Worm (Caenorhabditis elegans): ENCODE results near the gene srsx-11.

Gene srsx-11

ce11 chrV:4935096-4935495 is 43.9 kb downstream of the srsx-11 start:
- peak; percentile 60 for TF ChIP-seq elt-2 (tag; optimal IDR thresholded peaks at IDR 0.05)
- TF ChIP-seq swsn-7 (tag; optimal IDR thresholded peaks at IDR 0.05) = no peak
- TF ChIP-seq pqm-1 (tag; optimal IDR thresholded peaks at IDR 0.05) = peak; percentile 19

- no peak for TF ChIP-seq dpl-1 (GFP tag; optimal IDR thresholded peaks at IDR 0.05)
- no peak for TF ChIP-seq fkh-4 (tag; optimal IDR thresholded peaks at IDR 0.05; ENCODE audit: borderline replicate concordance)
- no peak for TF ChIP-seq pax-3 (tag; optimal IDR thresholded peaks at IDR 0.05)
- TF ChIP-seq fkh-10 (GFP tag; optimal IDR thresholded peaks at IDR 0.05) = no peak
- no peak for TF ChIP-seq fos-1 (tag; optimal IDR thresholded peaks at IDR 0.05)
- TF ChIP-seq ceh-88 (GFP tag; IDR thresholded peaks at IDR 0.05) = no peak
- TF ChIP-seq ceh-82 (tag; optimal IDR thresholded peaks at IDR 0.05) = no peak
- no peak for TF ChIP-seq hlh-17 (GFP tag; optimal IDR thresholded peaks at IDR 0.05; ENCODE audit: borderline replicate concordance)
- TF ChIP-seq ceh-8 (GFP tag; optimal IDR thresholded peaks at IDR 0.05) = no peak
- TF ChIP-seq Y116A8C.19 (tag; optimal IDR thresholded peaks at IDR 0.05; ENCODE audit: borderline replicate concordance) = no peak
- TF ChIP-seq unc-30 (tag; optimal IDR thresholded peaks at IDR 0.05) = no peak
- TF ChIP-seq lin-39 (tag; optimal IDR thresholded peaks at IDR 0.05) = no peak
- TF ChIP-seq hlh-4 (tag; optimal IDR thresholded peaks at IDR 0.05) = no peak
- no peak for TF ChIP-seq mef-2 (tag; optimal IDR thresholded peaks at IDR 0.05)
- TF ChIP-seq sup-37 (GFP tag; optimal IDR thresholded peaks at IDR 0.05) = no peak
- TF ChIP-seq aha-1 (tag; optimal IDR thresholded peaks at IDR 0.05) = no peak
These were observed 44.6 kb downstream of the srsx-11 start, which contains the start of gene catp-2 for ce11 chrV:4934406-4934805. Gene catp-2, plus strand, starts transcription at chrV:4934706.

ce11 chrV:4933268-4933667 is 45.7 kb downstream of the srsx-11 start:
- TF ChIP-seq C04F5.9 (tag; optimal IDR thresholded peaks at IDR 0.05) (no peak), nhr-71 (tag; optimal IDR thresholded peaks at IDR 0.05) (no peak), tbx-2 (tag; optimal IDR thresholded peaks at IDR 0.05) (no peak), ceh-8 (GFP tag; optimal IDR thresholded peaks at IDR 0.05) (no peak), hlh-4 (tag; optimal IDR thresholded peaks at IDR 0.05) (no peak), snu-23 (GFP tag; optimal IDR thresholded peaks at IDR 0.05) (no peak), sox-4 (tag; optimal IDR thresholded peaks at IDR 0.05) (no peak), nhr-12 (tag; optimal IDR thresholded peaks at IDR 0.05) (no peak), fkh-10 (GFP tag; optimal IDR thresholded peaks at IDR 0.05) (no peak), aly-2 (tag; optimal IDR thresholded peaks at IDR 0.05) (no peak), nhr-76 (tag; optimal IDR thresholded peaks at IDR 0.05) (no peak), C16A3.4 (tag; optimal IDR thresholded peaks at IDR 0.05) (no peak), mep-1 (tag; optimal IDR thresholded peaks at IDR 0.05) (no peak), lin-14 (GFP tag; optimal IDR thresholded peaks at IDR 0.05) (no peak), aha-1 (tag; optimal IDR thresholded peaks at IDR 0.05) (no peak), rnt-1 (tag; optimal IDR thresholded peaks at IDR 0.05) (no peak), pqm-1 (tag; optimal IDR thresholded peaks at IDR 0.05) (no peak), nhr-77 (tag; optimal IDR thresholded peaks at IDR 0.05) (no peak), egl-27 (tag; optimal IDR thresholded peaks at IDR 0.05) (no peak), ces-1 (GFP tag; optimal IDR thresholded peaks at IDR 0.05) (no peak)

ce11 chrV:4932814-4933213 is 46.1 kb downstream of the srsx-11 start, which contains the start of gene C02E7.10:
Gene C02E7.10, minus strand, starts transcription at chrV:4933045.
- no peak for TF ChIP-seq nhr-12 (tag; optimal IDR thresholded peaks at IDR 0.05)
- TF ChIP-seq nhr-11 (tag; optimal IDR thresholded peaks at IDR 0.05) = no peak
- no peak for TF ChIP-seq snpc-4 (tag; optimal IDR thresholded peaks at IDR 0.05)
- TF ChIP-seq efl-1 (optimal IDR thresholded peaks at IDR 0.05) = no peak
- no peak for TF ChIP-seq efl-1 (GFP tag; optimal IDR thresholded peaks at IDR 0.05 in 1 of 2)
- TF ChIP-seq nhr-85 (tag) = no peak
- no peak for TF ChIP-seq C34B4.2 (tag; optimal IDR thresholded peaks at IDR 0.05)
- no peak for TF ChIP-seq pag-3 (tag; optimal IDR thresholded peaks at IDR 0.05; ENCODE audit: borderline replicate concordance, insufficient read depth)
- TF ChIP-seq mdl-1 (tag; optimal IDR thresholded peaks at IDR 0.05) = no peak

Data from whole organism, L1 larva.